Worm (Caenorhabditis elegans) whole organism, L2 larva: ENCODE data around the gene mrpl-50.

ENCODE experiments used
- R02D3.7 ChIP-seq: fragments of 150-350 bp; optimal IDR thresholded peaks from 2 replicates; lab custom pipeline; 2014; ENCODE audit warnings: missing biosample characterization, missing genetic modification characterization
- lin-11 ChIP-seq: fragments of 150-350 bp; sonication (generic microtip); optimal IDR thresholded peaks from 2 replicates; lab custom pipeline; 2014; ENCODE audit warnings: missing biosample characterization, missing genetic modification characterization, inconsistent platforms, mixed read lengths
- mdl-1 ChIP-seq, 2 experiments: fragments of 150-350 bp in 1 of 2; sonication (generic microtip) in 1 of 2; optimal IDR thresholded peaks; 2 replicates each; lab custom pipeline; 2017; ENCODE audit warnings: missing biosample characterization in 2 of 2, missing genetic modification characterization in 2 of 2
- snpc-4 ChIP-seq: fragments of 150-350 bp; optimal IDR thresholded peaks from 2 replicates; lab custom pipeline; 2014; ENCODE audit warnings: missing biosample characterization, missing genetic modification characterization
- unc-62 ChIP-seq: fragments of 150-350 bp; optimal IDR thresholded peaks from 2 replicates; lab custom pipeline; 2014; ENCODE audit warnings: missing biosample characterization, missing genetic modification reagents, missing genetic modification characterization
- zag-1 ChIP-seq: fragments of 150-350 bp; optimal IDR thresholded peaks from 2 replicates; lab custom pipeline; 2014; ENCODE audit warnings: missing biosample characterization, missing genetic modification characterization
- ztf-11 ChIP-seq: sonication (generic microtip); optimal IDR thresholded peaks from 2 replicates; lab custom pipeline; 2017; ENCODE audit warnings: missing biosample characterization, missing genetic modification characterization
- ztf-4 ChIP-seq: fragments of 150-350 bp; optimal IDR thresholded peaks from 2 replicates; lab custom pipeline; 2014; ENCODE audit warnings: missing biosample characterization, missing genetic modification characterization

- TF ChIP-seq unc-62 (GFP tag; lab: Kevin White, UChicago): no peak
- no peak for TF ChIP-seq ztf-4
- no peak for TF ChIP-seq mdl-1 (tag; optimal IDR thresholded peaks at IDR 0.05; lab: Kevin White, UChicago)
- no peak for TF ChIP-seq snpc-4 (tag; lab: Kevin White, UChicago)
- peak; percentile 52 for TF ChIP-seq lin-11 (tag; lab: Kevin White, UChicago)
- no peak for TF ChIP-seq R02D3.7
- TF ChIP-seq ztf-11: no peak
- TF ChIP-seq zag-1: no peak
These were observed 35.2 kb downstream of the mrpl-50 start, which contains the start of the genes ndub-3 and C18E9.2 for ce11 chrII:8964835-8965234.
